Worm (Caenorhabditis elegans): ENCODE results near the gene gob-1.

DNA sequence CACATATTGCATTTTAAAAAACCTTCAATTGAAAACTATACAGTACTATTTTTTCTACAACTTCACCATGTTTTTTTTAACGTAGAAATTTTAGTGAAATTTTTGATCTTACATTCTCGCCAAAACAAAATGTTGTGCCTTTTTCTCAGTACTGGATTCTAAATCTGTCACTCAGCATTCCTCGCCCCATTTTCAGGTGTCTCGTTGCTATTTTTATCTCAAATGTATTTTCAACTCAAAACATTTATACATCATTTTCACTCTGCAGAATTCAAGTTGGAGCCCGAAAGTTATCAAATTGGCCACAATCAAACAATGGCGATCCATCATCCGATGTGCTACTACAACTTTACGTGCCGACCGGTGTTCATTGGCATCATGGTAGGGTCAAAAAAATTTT is 27.4 kb upstream of the gob-1 start, which contains the start of gene sprr-1:
- TF ChIP-seq nhr-237 (tag; optimal IDR thresholded peaks at IDR 0.05) (no peak), unc-39 (tag; optimal IDR thresholded peaks at IDR 0.05) (no peak), nhr-12 (tag; optimal IDR thresholded peaks at IDR 0.05) (no peak), nhr-2 (tag; optimal IDR thresholded peaks at IDR 0.05) (no peak), sem-2 (GFP tag; optimal IDR thresholded peaks at IDR 0.05) (no peak)
